Fruit fly (Drosophila melanogaster) whole organism, embryonic: Measurements from ENCODE around the gene ps.

Source experiments
- CG10366 ChIP-seq: fragments of 200-800 bp; sonication (Bioruptor generic); IDR thresholded peaks from 2 replicates; pipeline ENCODE4 v1.3.6; 2022; ENCODE audit warnings: missing biosample characterization, missing genetic modification characterization
- CG10979 ChIP-seq: fragments of 200-800 bp; sonication (Bioruptor generic); optimal IDR thresholded peaks from 2 replicates; lab custom pipeline; 2018; ENCODE audit warnings: missing biosample characterization, mild to moderate bottlenecking, missing genetic modification characterization, moderate library complexity
- CG11504 ChIP-seq: fragments of 200-800 bp; sonication (Bioruptor generic); optimal IDR thresholded peaks from 3 replicates; lab custom pipeline; 2019; ENCODE audit warnings: missing biosample characterization, mild to moderate bottlenecking, missing genetic modification characterization, moderate library complexity
- CG13296 ChIP-seq: fragments of 200-800 bp; sonication (Bioruptor generic); optimal IDR thresholded peaks from 3 replicates; lab custom pipeline; 2018; ENCODE audit warnings: missing biosample characterization, mild to moderate bottlenecking, missing genetic modification characterization
- CG13624 ChIP-seq: fragments of 200-800 bp; sonication (Bioruptor generic); optimal IDR thresholded peaks from 2 replicates; lab custom pipeline; 2016; ENCODE audit warnings: missing biosample characterization, missing genetic modification characterization
- CG13894 ChIP-seq: fragments of 200-800 bp; sonication (Bioruptor generic); optimal IDR thresholded peaks from 3 replicates; lab custom pipeline; 2018; ENCODE audit warnings: missing biosample characterization, mild to moderate bottlenecking, missing genetic modification characterization, moderate library complexity
- CG15269 ChIP-seq: fragments of 200-800 bp; sonication (Bioruptor generic); optimal IDR thresholded peaks from 2 replicates; lab custom pipeline; 2018; ENCODE audit warnings: missing biosample characterization, mild to moderate bottlenecking, missing genetic modification characterization, moderate library complexity
- CG15479 ChIP-seq: fragments of 200-800 bp; sonication (Bioruptor generic); optimal IDR thresholded peaks from 3 replicates; lab custom pipeline; 2019; ENCODE audit warnings: missing biosample characterization, mild to moderate bottlenecking, missing genetic modification characterization, moderate library complexity
- CG17359 ChIP-seq: fragments of 200-800 bp; sonication (Bioruptor generic); optimal IDR thresholded peaks from 3 replicates; lab custom pipeline; 2018; ENCODE audit warnings: missing biosample characterization, mild to moderate bottlenecking, missing genetic modification characterization, moderate library complexity
- CG17829 ChIP-seq: fragments of 200-800 bp; optimal IDR thresholded peaks from 2 replicates; lab custom pipeline; 2019; ENCODE audit warnings: missing biosample characterization, mild to moderate bottlenecking, missing genetic modification characterization, moderate library complexity
- CG18619 ChIP-seq: fragments of 200-800 bp; sonication (Bioruptor generic); optimal IDR thresholded peaks from 3 replicates; lab custom pipeline; 2017; ENCODE audit warnings: missing biosample characterization, mild to moderate bottlenecking, missing genetic modification characterization
- CG2120 ChIP-seq: fragments of 200-800 bp; sonication (Bioruptor generic); optimal IDR thresholded peaks from 3 replicates; lab custom pipeline; 2016; ENCODE audit warnings: missing biosample characterization, missing genetic modification characterization
- CG2129 ChIP-seq: fragments of 200-800 bp; sonication (Bioruptor generic); IDR thresholded peaks from 2 replicates; pipeline ENCODE4 v1.3.6; 2022; ENCODE audit warnings: missing biosample characterization, missing genetic modification characterization; ENCODE audit not compliant: partially characterized antibody
- CG30403 ChIP-seq: fragments of 200-800 bp; sonication (Bioruptor generic); optimal IDR thresholded peaks from 3 replicates; lab custom pipeline; 2016; ENCODE audit warnings: missing biosample characterization, missing genetic modification characterization
- CG31441 ChIP-seq: fragments of 200-800 bp; sonication (Bioruptor generic); IDR thresholded peaks from 2 replicates; pipeline ENCODE4 v1.3.6; 2022; ENCODE audit warnings: missing biosample characterization, missing genetic modification characterization
- CG32532 ChIP-seq: fragments of 200-800 bp; sonication (Bioruptor generic); IDR thresholded peaks from 2 replicates; pipeline ENCODE4 v1.3.6; 2022; ENCODE audit warnings: missing biosample characterization, missing genetic modification characterization
- CG32772 ChIP-seq: fragments of 200-800 bp; sonication (Bioruptor generic); IDR thresholded peaks from 2 replicates; pipeline ENCODE4 v1.3.6; 2022; ENCODE audit warnings: missing biosample characterization, missing genetic modification characterization
- CG4328 ChIP-seq: fragments of 200-800 bp; sonication (Bioruptor generic); optimal IDR thresholded peaks from 3 replicates; lab custom pipeline; 2017; ENCODE audit warnings: missing biosample characterization, missing genetic modification reagents, missing genetic modification characterization
- CG8924 ChIP-seq: fragments of 200-800 bp; optimal IDR thresholded peaks from 3 replicates; lab custom pipeline; 2019; ENCODE audit warnings: missing biosample characterization, mild to moderate bottlenecking, missing genetic modification characterization, moderate library complexity
- Chrac-16 ChIP-seq: fragments of 200-800 bp; sonication (Bioruptor generic); optimal IDR thresholded peaks from 3 replicates; lab custom pipeline; 2016; ENCODE audit warnings: missing biosample characterization, missing genetic modification characterization
- CrebB ChIP-seq: fragments of 200-800 bp; sonication (Bioruptor generic); optimal IDR thresholded peaks from 3 replicates; lab custom pipeline; 2018; ENCODE audit warnings: missing biosample characterization, mild to moderate bottlenecking, missing genetic modification characterization
- Deaf1 ChIP-seq: fragments of 200-800 bp; optimal IDR thresholded peaks from 3 replicates; lab custom pipeline; 2019; ENCODE audit warnings: missing biosample characterization, mild to moderate bottlenecking, missing genetic modification characterization, moderate library complexity
- H2.0 ChIP-seq: fragments of 200-800 bp; sonication (Bioruptor generic); IDR thresholded peaks from 2 replicates; pipeline ENCODE4 v1.3.6; 2022; ENCODE audit warnings: missing biosample characterization, missing genetic modification characterization
- Hr51 ChIP-seq, 2 experiments: fragments of 200-800 bp; sonication (Bioruptor generic); optimal IDR thresholded peaks; 2 replicates in 1 of 2; 3 replicates in 1 of 2; lab custom pipeline; 2016 to 2018; ENCODE audit warnings: missing biosample characterization in 2 of 2, missing genetic modification characterization in 2 of 2, mild to moderate bottlenecking in 1 of 2, moderate library complexity in 1 of 2
- Lhr ChIP-seq: fragments of 200-800 bp; sonication (Bioruptor generic); optimal IDR thresholded peaks from 3 replicates; lab custom pipeline; 2017; ENCODE audit warnings: mild to moderate bottlenecking, missing biosample characterization, missing genetic modification reagents, missing genetic modification characterization
- NFAT ChIP-seq: fragments of 200-800 bp; sonication (Bioruptor generic); IDR thresholded peaks from 2 replicates; pipeline ENCODE4 v1.3.6; 2022; ENCODE audit warnings: missing biosample characterization, missing genetic modification characterization
- Nf-YC ChIP-seq: fragments of 200-800 bp; optimal IDR thresholded peaks from 3 replicates; lab custom pipeline; 2019; ENCODE audit warnings: missing biosample characterization, mild to moderate bottlenecking, missing genetic modification characterization, moderate library complexity
- Oaz ChIP-seq: fragments of 200-800 bp; sonication (Bioruptor generic); IDR thresholded peaks from 2 replicates; pipeline ENCODE4 v1.3.6; 2022; ENCODE audit warnings: missing biosample characterization, missing genetic modification characterization
- Oli ChIP-seq: fragments of 200-800 bp; sonication (Bioruptor generic); optimal IDR thresholded peaks from 2 replicates; lab custom pipeline; 2018; ENCODE audit warnings: missing biosample characterization, mild to moderate bottlenecking, missing genetic modification characterization, moderate library complexity
- Ravus ChIP-seq: fragments of 200-800 bp; sonication (Bioruptor generic); IDR thresholded peaks from 2 replicates; pipeline ENCODE4 v1.3.6; 2022; ENCODE audit warnings: missing biosample characterization, missing genetic modification characterization
- Sin3A ChIP-seq: fragments of >200 bp; optimal IDR thresholded peaks from 2 replicates; lab custom pipeline; 2018
- Sry-β ChIP-seq: fragments of 200-800 bp; sonication (Bioruptor generic); optimal IDR thresholded peaks from 2 replicates; lab custom pipeline; 2018; ENCODE audit warnings: missing biosample characterization, mild to moderate bottlenecking, missing genetic modification characterization, moderate library complexity
- Ssrp ChIP-seq: fragments of 200-800 bp; sonication (Bioruptor generic); optimal IDR thresholded peaks from 2 replicates; lab custom pipeline; 2018; ENCODE audit warnings: missing biosample characterization, mild to moderate bottlenecking, missing genetic modification characterization, moderate library complexity
- bab2 ChIP-seq: fragments of 200-800 bp; sonication (Bioruptor generic); optimal IDR thresholded peaks from 2 replicates; lab custom pipeline; 2016; ENCODE audit warnings: missing biosample characterization, missing genetic modification characterization
- ci ChIP-seq: fragments of 200-800 bp; sonication (Bioruptor generic); IDR thresholded peaks from 3 replicates; pipeline ENCODE4 v1.3.6; 2022; ENCODE audit warnings: missing biosample characterization, missing genetic modification characterization
- crp ChIP-seq, 2 experiments: fragments of 200-800 bp; sonication (Bioruptor generic); optimal IDR thresholded peaks; 2 replicates in 1 of 2; 3 replicates in 1 of 2; lab custom pipeline; 2017; ENCODE audit warnings: missing biosample characterization in 2 of 2, missing genetic modification characterization in 2 of 2, mild to moderate bottlenecking in 1 of 2, moderate library complexity in 1 of 2
- dpn ChIP-seq, 2 experiments: fragments of 200-800 bp; sonication (Bioruptor generic); optimal IDR thresholded peaks; 3 replicates each; lab custom pipeline; 2016; ENCODE audit warnings: missing biosample characterization in 2 of 2, missing genetic modification characterization in 2 of 2
- emc ChIP-seq: fragments of 200-800 bp; sonication (Bioruptor generic); optimal IDR thresholded peaks from 2 replicates; lab custom pipeline; 2016; ENCODE audit warnings: missing biosample characterization, missing genetic modification characterization
- her ChIP-seq: fragments of 200-800 bp; sonication (Bioruptor generic); optimal IDR thresholded peaks from 2 replicates; lab custom pipeline; 2016; ENCODE audit warnings: missing biosample characterization, missing genetic modification characterization
- otp ChIP-seq: fragments of 200-800 bp; sonication (Bioruptor generic); IDR thresholded peaks from 3 replicates; pipeline ENCODE4, ENCODE4 v1.3.6; 2022; ENCODE audit warnings: missing biosample characterization, missing genetic modification characterization
- p53 ChIP-seq: fragments of 200-800 bp; sonication (Bioruptor generic); optimal IDR thresholded peaks from 2 replicates; lab custom pipeline; 2016; ENCODE audit warnings: missing biosample characterization, missing genetic modification characterization
- pho ChIP-seq: fragments of 200-800 bp; sonication (Bioruptor generic); optimal IDR thresholded peaks from 2 replicates; lab custom pipeline; 2016; ENCODE audit warnings: missing biosample characterization, missing genetic modification characterization
- repo ChIP-seq: fragments of 200-800 bp; sonication (Bioruptor generic); optimal IDR thresholded peaks from 2 replicates; lab custom pipeline; 2016; ENCODE audit warnings: missing biosample characterization, missing genetic modification characterization
- run ChIP-seq: fragments of 200-800 bp; sonication (Bioruptor generic); optimal IDR thresholded peaks from 3 replicates; lab custom pipeline; 2018; ENCODE audit warnings: missing biosample characterization, mild to moderate bottlenecking, missing genetic modification characterization
- sug ChIP-seq: fragments of 200-800 bp; optimal IDR thresholded peaks from 2 replicates; lab custom pipeline; 2019; ENCODE audit warnings: missing biosample characterization, mild to moderate bottlenecking, missing genetic modification characterization, moderate library complexity
- tap ChIP-seq: fragments of 200-800 bp; optimal IDR thresholded peaks from 3 replicates; lab custom pipeline; 2019; ENCODE audit warnings: missing biosample characterization, mild to moderate bottlenecking, missing genetic modification characterization, moderate library complexity
- tup ChIP-seq: fragments of 200-800 bp; sonication (Bioruptor generic); optimal IDR thresholded peaks from 2 replicates; lab custom pipeline; 2016; ENCODE audit warnings: missing biosample characterization, mild to moderate bottlenecking, missing genetic modification characterization, moderate library complexity
- usp ChIP-seq: fragments of >200 bp; optimal IDR thresholded peaks from 2 replicates; lab custom pipeline; 2017; ENCODE audit warnings: missing biosample characterization, missing genetic modification characterization
- zf30C ChIP-seq: fragments of 200-800 bp; sonication (Bioruptor generic); optimal IDR thresholded peaks from 3 replicates; lab custom pipeline; 2018; ENCODE audit warnings: missing biosample characterization, mild to moderate bottlenecking, missing genetic modification characterization

The ps gene

dm6 chr3R:9459385-9460285 lies 41.9 kb downstream of the ps start (continued):
- TF ChIP-seq Deaf1 (tag; lab: Kevin White, UChicago) = peak; percentile 88
- no peak for TF ChIP-seq CG2129 (GFP tag; lab: Robert Waterston, UW)
- TF ChIP-seq CG4328 (GFP tag; lab: Kevin White, UChicago) = peak; percentile 80
- TF ChIP-seq CG10366 (GFP tag; lab: Robert Waterston, UW) = peak; percentile 46
- peak; percentile 17 to 36 for TF ChIP-seq dpn (GFP tag; optimal IDR thresholded peaks at IDR 0.05; lab: Kevin White, UChicago)
- TF ChIP-seq run (tag; lab: Kevin White, UChicago) = peak; percentile 50
- TF ChIP-seq Sin3A (lab: Kevin White, UChicago) = no peak
- peak; percentile 79 for TF ChIP-seq CG8924
- TF ChIP-seq Nf-YC (tag; lab: Kevin White, UChicago) = peak; percentile 84
- peak; percentile 84 for TF ChIP-seq CG11504 (tag; lab: Kevin White, UChicago)
- no peak for TF ChIP-seq CG15479 (GFP tag; lab: Kevin White, UChicago)
- no peak for TF ChIP-seq usp
- no peak for TF ChIP-seq zf30C (GFP tag; lab: Kevin White, UChicago)
- peak; percentile 62 for TF ChIP-seq pho (GFP tag; lab: Kevin White, UChicago)
- TF ChIP-seq sug (tag; lab: Kevin White, UChicago) = peak; percentile 87
- peak; percentile 52 for TF ChIP-seq tup
- TF ChIP-seq CG13624 (GFP tag; lab: Kevin White, UChicago) = peak; percentile 60
- TF ChIP-seq Ravus (GFP tag; lab: Robert Waterston, UW) = no peak
- TF ChIP-seq CG30403 (GFP tag; lab: Kevin White, UChicago) = peak; percentile 77
- peak; percentile 51 to 83 for TF ChIP-seq Hr51 (GFP tag; optimal IDR thresholded peaks at IDR 0.05; lab: Kevin White, UChicago)
- TF ChIP-seq CG13894 = peak; percentile 88
- no peak for TF ChIP-seq crp (GFP tag; optimal IDR thresholded peaks at IDR 0.05; lab: Kevin White, UChicago)
- peak; percentile 42 for TF ChIP-seq CG17829 (tag; lab: Kevin White, UChicago)
- no peak for TF ChIP-seq Lhr
- TF ChIP-seq otp (GFP tag; lab: Robert Waterston, UW) = no peak
- peak; percentile 74 for TF ChIP-seq CG31441 (GFP tag; lab: Robert Waterston, UW)
- peak; percentile 86 for TF ChIP-seq CG2120
- peak; percentile 61 for TF ChIP-seq CG17359
- peak; percentile 56 for TF ChIP-seq CG10979 (tag; lab: Kevin White, UChicago)
- TF ChIP-seq her (GFP tag; lab: Kevin White, UChicago) = peak; percentile 15
- peak; percentile 37 for TF ChIP-seq Ssrp
- no peak for TF ChIP-seq Sry-β (GFP tag; lab: Kevin White, UChicago)
- TF ChIP-seq NFAT (GFP tag; lab: Robert Waterston, UW) = no peak
- peak; percentile 45; the same call in 1 of the 2 replicates for TF ChIP-seq CG32772 (GFP tag; lab: Robert Waterston, UW)
- peak; percentile 28; the same call in 1 of the 2 replicates for TF ChIP-seq H2.0
- peak; percentile 72 for TF ChIP-seq CG18619 (GFP tag; lab: Kevin White, UChicago)
- TF ChIP-seq CrebB = peak; percentile 52
- peak; percentile 84 for TF ChIP-seq CG13296
- peak; percentile 58 for TF ChIP-seq bab2 (GFP tag; lab: Kevin White, UChicago)
- no peak for TF ChIP-seq p53 (GFP tag; lab: Kevin White, UChicago)
- TF ChIP-seq emc (GFP tag; lab: Kevin White, UChicago) = no peak
- TF ChIP-seq ci (GFP tag; lab: Robert Waterston, UW) = peak; percentile 34; the same call in 1 of the 3 replicates
- TF ChIP-seq repo (GFP tag; lab: Kevin White, UChicago) = no peak
- TF ChIP-seq CG32532 = peak; percentile 74
- peak; percentile 20 for TF ChIP-seq Chrac-16 (GFP tag; lab: Kevin White, UChicago)
- TF ChIP-seq CG15269 = peak; percentile 79
- TF ChIP-seq tap (tag; lab: Kevin White, UChicago) = peak; percentile 71
- TF ChIP-seq Oaz (GFP tag; lab: Robert Waterston, UW) = peak; percentile 48; the same call in 1 of the 2 replicates
- peak; percentile 62 for TF ChIP-seq Oli (tag; lab: Kevin White, UChicago)
